Worm (Caenorhabditis elegans): ENCODE data around the gene F02D10.2.
A peak's percentile ranks its signal among the peaks of the same experiment; 100 is the strongest.
"Not testable (repeated sequence)": the region's sequence is repeated elsewhere in the genome, so short reads cannot be mapped to it uniquely, and the experiment has no call there.

The F02D10.2 gene

ce11 chrX:13435790-13436472 is 27.8 kb downstream of the F02D10.2 start, which contains the start of gene jmjd-3.3:
Gene jmjd-3.3 (plus strand): TSS chrX:13436422.
- TF ChIP-seq unc-86 (tag; optimal IDR thresholded peaks at IDR 0.05) = no peak
- TF ChIP-seq efl-1 (optimal IDR thresholded peaks at IDR 0.05) = no peak
- peak in 1 of 2 experiments; percentile 43 for TF ChIP-seq efl-1 (GFP tag; optimal IDR thresholded peaks at IDR 0.05 in 1 of 2)
- TF ChIP-seq ceh-8 (GFP tag; optimal IDR thresholded peaks at IDR 0.05) = no peak
- TF ChIP-seq ama-1 (optimal IDR thresholded peaks at IDR 0.05) = no peak
- no peak for TF ChIP-seq lin-15B (tag; optimal IDR thresholded peaks at IDR 0.05)
- no peak for TF ChIP-seq snu-23 (GFP tag; optimal IDR thresholded peaks at IDR 0.05)
- no peak for TF ChIP-seq ceh-90 (tag; optimal IDR thresholded peaks at IDR 0.05)

ce11 chrX:13435116-13435515 is 28.6 kb downstream of the F02D10.2 start:
- TF ChIP-seq dsc-1 (tag; optimal IDR thresholded peaks at IDR 0.05) (peak; percentile 21), efl-3 (GFP tag; optimal IDR thresholded peaks at IDR 0.05) (no peak)

- not testable (repeated sequence) for TF ChIP-seq hpl-2 (GFP tag; optimal IDR thresholded peaks at IDR 0.05); vab-15 (tag; optimal IDR thresholded peaks at IDR 0.05); C16A3.4 (tag; optimal IDR thresholded peaks at IDR 0.05)
Measured at ce11 chrX:13431388-13431787, 32.3 kb downstream of the F02D10.2 start, which contains the start of gene C29F7.10. Gene C29F7.10 (minus strand): TSS chrX:13431488.

ce11 chrX:13428755-13429154 is 34.9 kb downstream of the F02D10.2 start, which contains the start of gene fkh-4:
Gene fkh-4 (minus strand): TSS chrX:13428855.
- TF ChIP-seq pax-3, nhr-77, tbx-2 (tag; optimal IDR thresholded peaks at IDR 0.05): not testable (repeated sequence)

ce11 chrX:13423340-13423739 is 40.4 kb downstream of the F02D10.2 start, which contains the start of gene fkh-3:
Gene fkh-3 (minus strand): TSS chrX:13423440.
- TF ChIP-seq nhr-12 (tag; optimal IDR thresholded peaks at IDR 0.05) = no peak
- no peak for TF ChIP-seq irx-1 (tag; optimal IDR thresholded peaks at IDR 0.05)
- no peak for TF ChIP-seq isw-1 (GFP tag; IDR thresholded peaks at IDR 0.05)
- no peak for TF ChIP-seq sptf-1 (tag; optimal IDR thresholded peaks at IDR 0.05)
- no peak for TF ChIP-seq elt-2 (tag; optimal IDR thresholded peaks at IDR 0.05)
- no peak for TF ChIP-seq hlh-17 (GFP tag; optimal IDR thresholded peaks at IDR 0.05; ENCODE audit: borderline replicate concordance)
- no peak for TF ChIP-seq ceh-90 (tag; optimal IDR thresholded peaks at IDR 0.05)
- TF ChIP-seq ceh-88 (GFP tag; IDR thresholded peaks at IDR 0.05) = no peak
- no peak for TF ChIP-seq nhr-11 (tag; optimal IDR thresholded peaks at IDR 0.05)
- no peak for TF ChIP-seq nhr-76 (tag; optimal IDR thresholded peaks at IDR 0.05)
- TF ChIP-seq pqm-1 (tag; optimal IDR thresholded peaks at IDR 0.05) = no peak
- no peak for TF ChIP-seq xbp-1 (tag; optimal IDR thresholded peaks at IDR 0.05)

- TF ChIP-seq unc-130 (tag; optimal IDR thresholded peaks at IDR 0.05) (no peak), elt-2 (tag; optimal IDR thresholded peaks at IDR 0.05) (peak; percentile 57), lin-35 (GFP tag; optimal IDR thresholded peaks at IDR 0.05) (peak in 1 of 2 experiments; percentile 3), skn-1 (tag; optimal IDR thresholded peaks at IDR 0.05) (no peak), ceh-90 (tag; optimal IDR thresholded peaks at IDR 0.05) (no peak), swsn-7 (tag; optimal IDR thresholded peaks at IDR 0.05) (no peak), nhr-20 (tag; optimal IDR thresholded peaks at IDR 0.05) (no peak), Y116A8C.19 (tag; optimal IDR thresholded peaks at IDR 0.05; ENCODE audit: borderline replicate concordance) (no peak), mdl-1 (tag; optimal IDR thresholded peaks at IDR 0.05) (no peak), mef-2 (tag; optimal IDR thresholded peaks at IDR 0.05) (no peak), lin-13 (GFP tag; optimal IDR thresholded peaks at IDR 0.05) (no peak), nhr-11 (tag; optimal IDR thresholded peaks at IDR 0.05) (no peak), egl-27 (tag; optimal IDR thresholded peaks at IDR 0.05) (no peak), nhr-85 (tag) (no peak), ets-5 (GFP tag; IDR thresholded peaks at IDR 0.05) (no peak), aha-1 (tag; optimal IDR thresholded peaks at IDR 0.05) (no peak), egl-13 (tag; optimal IDR thresholded peaks at IDR 0.05) (no peak)
Measured at ce11 chrX:13421068-13421467, 42.6 kb downstream of the F02D10.2 start.

Data from whole organism, L1 larva.